Worm (Caenorhabditis elegans) whole organism, mixed stage, embryonic: ENCODE measurements around the gene nhr-60.

Source experiments
- M03D4.4 ChIP-seq: sonication (generic microtip); optimal IDR thresholded peaks from 2 replicates; lab custom pipeline; 2017; ENCODE audit warnings: mild to moderate bottlenecking, missing genetic modification characterization, missing compliant biosample characterization
- elt-3 ChIP-seq: fragments of 150-350 bp; optimal IDR thresholded peaks from 2 replicates; lab custom pipeline; 2014; ENCODE audit warnings: missing biosample characterization, missing genetic modification characterization
- nhr-76 ChIP-seq: sonication (generic microtip); optimal IDR thresholded peaks from 2 replicates; lab custom pipeline; 2017; ENCODE audit warnings: missing biosample characterization, missing genetic modification characterization
- pha-4 ChIP-seq: fragments of 150-350 bp; optimal IDR thresholded peaks from 2 replicates; lab custom pipeline; 2018; ENCODE audit warnings: missing biosample characterization, missing genetic modification reagents, missing genetic modification characterization
- unc-39 ChIP-seq: fragments of 150-350 bp; optimal IDR thresholded peaks from 2 replicates; lab custom pipeline; 2014; ENCODE audit warnings: missing biosample characterization, missing genetic modification characterization
- ztf-11 ChIP-seq: fragments of 150-350 bp; optimal IDR thresholded peaks from 2 replicates; lab custom pipeline; 2014; ENCODE audit warnings: missing biosample characterization, missing genetic modification characterization

DNA sequence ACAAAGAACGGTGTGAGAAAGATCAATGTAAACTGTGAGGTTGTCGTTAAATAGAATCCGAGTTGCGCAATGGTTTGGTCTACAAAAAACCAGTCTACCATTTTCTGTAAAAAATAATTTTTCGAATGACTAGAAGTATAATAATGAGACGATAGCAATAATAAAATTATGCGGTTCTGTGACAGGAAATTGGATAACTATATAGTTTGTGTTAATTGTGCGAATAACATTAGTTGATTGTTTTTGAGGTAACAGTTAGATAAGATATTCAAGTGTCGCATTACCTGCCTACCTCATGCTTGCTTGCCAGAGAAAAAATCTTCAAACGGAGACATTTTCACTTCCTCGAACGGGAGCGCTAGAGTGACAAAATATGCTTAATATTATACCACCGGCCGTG lies 31.2 kb downstream of the nhr-60 start, which contains the start of gene str-18:
- no peak for TF ChIP-seq nhr-76 (tag; lab: Kevin White, UChicago)
- no peak for TF ChIP-seq pha-4 (tag; lab: Kevin White, UChicago)
- no peak for TF ChIP-seq M03D4.4 (tag; lab: Kevin White, UChicago)
- TF ChIP-seq elt-3 = no peak
- no peak for TF ChIP-seq ztf-11
- no peak for TF ChIP-seq unc-39 (tag; lab: Kevin White, UChicago)
